Fruit fly (Drosophila melanogaster) whole organism, embryonic: ENCODE measurements around the gene CG46463.

Source experiments
- ATbp ChIP-seq: fragments of 200-800 bp; sonication (Bioruptor generic); optimal IDR thresholded peaks from 2 replicates; lab custom pipeline; 2017; ENCODE audit warnings: missing biosample characterization, mild to moderate bottlenecking, missing genetic modification characterization, missing genetic modification reagents
- Ada2b ChIP-seq: fragments of 200-800 bp; sonication (Bioruptor generic); IDR thresholded peaks from 2 replicates; pipeline ENCODE4 v1.3.6; 2022; ENCODE audit warnings: missing biosample characterization, missing genetic modification characterization
- Adf1 ChIP-seq: fragments of 200-800 bp; sonication (Bioruptor generic); IDR thresholded peaks from 2 replicates; pipeline ENCODE4 v1.3.6; 2022; ENCODE audit warnings: missing biosample characterization, missing genetic modification characterization
- Asciz ChIP-seq: fragments of 200-800 bp; sonication (Bioruptor generic); optimal IDR thresholded peaks from 2 replicates; lab custom pipeline; 2017; ENCODE audit warnings: missing biosample characterization, mild to moderate bottlenecking, missing genetic modification characterization, missing genetic modification reagents
- CG10274 ChIP-seq: fragments of 200-800 bp; sonication (Bioruptor generic); optimal IDR thresholded peaks from 3 replicates; lab custom pipeline; 2017; ENCODE audit warnings: missing biosample characterization, mild to moderate bottlenecking, missing genetic modification characterization
- CG13775 ChIP-seq: fragments of 200-800 bp; sonication (Bioruptor generic); optimal IDR thresholded peaks from 3 replicates; lab custom pipeline; 2017; ENCODE audit warnings: missing biosample characterization, mild to moderate bottlenecking, missing genetic modification characterization
- CG14667 ChIP-seq: fragments of 200-800 bp; sonication (Bioruptor generic); IDR thresholded peaks from 2 replicates; pipeline ENCODE4 v1.3.6; 2022; ENCODE audit warnings: missing biosample characterization, missing genetic modification characterization
- CG15073 ChIP-seq: fragments of 200-800 bp; sonication (Bioruptor generic); optimal IDR thresholded peaks from 2 replicates; lab custom pipeline; 2016; ENCODE audit warnings: missing biosample characterization, missing genetic modification characterization
- CG1603 ChIP-seq: fragments of 200-800 bp; sonication (Bioruptor generic); optimal IDR thresholded peaks from 2 replicates; lab custom pipeline; 2019; ENCODE audit warnings: missing biosample characterization, mild to moderate bottlenecking, missing genetic modification characterization, moderate library complexity
- CG17385 ChIP-seq: fragments of 200-800 bp; sonication (Bioruptor generic); optimal IDR thresholded peaks from 3 replicates; lab custom pipeline; 2018; ENCODE audit warnings: missing biosample characterization, mild to moderate bottlenecking, missing genetic modification characterization
- CG18619 ChIP-seq: fragments of 200-800 bp; sonication (Bioruptor generic); optimal IDR thresholded peaks from 3 replicates; lab custom pipeline; 2017; ENCODE audit warnings: missing biosample characterization, mild to moderate bottlenecking, missing genetic modification characterization
- CG2712 ChIP-seq: fragments of 200-800 bp; optimal IDR thresholded peaks from 3 replicates; lab custom pipeline; 2019; ENCODE audit warnings: missing biosample characterization, mild to moderate bottlenecking, missing genetic modification characterization, moderate library complexity
- CG3163 ChIP-seq: fragments of 200-800 bp; sonication (Bioruptor generic); optimal IDR thresholded peaks from 3 replicates; lab custom pipeline; 2016; ENCODE audit warnings: missing biosample characterization, missing genetic modification characterization
- CG32772 ChIP-seq: fragments of 200-800 bp; sonication (Bioruptor generic); IDR thresholded peaks from 2 replicates; pipeline ENCODE4 v1.3.6; 2022; ENCODE audit warnings: missing biosample characterization, missing genetic modification characterization
- CG4820 ChIP-seq: fragments of 200-800 bp; sonication (Bioruptor generic); optimal IDR thresholded peaks from 3 replicates; lab custom pipeline; 2016; ENCODE audit warnings: missing biosample characterization, missing genetic modification characterization
- CG6175 ChIP-seq: fragments of 200-800 bp; sonication (Bioruptor generic); IDR thresholded peaks from 3 replicates; pipeline ENCODE4 v1.3.6; 2022; ENCODE audit warnings: missing biosample characterization, missing genetic modification characterization
- CG6854 ChIP-seq: fragments of 200-800 bp; sonication (Bioruptor generic); optimal IDR thresholded peaks from 3 replicates; lab custom pipeline; 2017; ENCODE audit warnings: missing biosample characterization, mild to moderate bottlenecking, missing genetic modification characterization
- CG7928 ChIP-seq: fragments of 200-800 bp; sonication (Bioruptor generic); optimal IDR thresholded peaks from 2 replicates; lab custom pipeline; 2017; ENCODE audit warnings: missing biosample characterization, mild to moderate bottlenecking, missing genetic modification characterization
- CG8089 ChIP-seq: fragments of 200-800 bp; sonication (Bioruptor generic); optimal IDR thresholded peaks from 3 replicates; lab custom pipeline; 2016; ENCODE audit warnings: missing biosample characterization, missing genetic modification characterization
- CG8944 ChIP-seq: fragments of 200-800 bp; sonication (Bioruptor generic); optimal IDR thresholded peaks from 3 replicates; lab custom pipeline; 2016; ENCODE audit warnings: missing biosample characterization, missing genetic modification characterization
- CG9437 ChIP-seq: fragments of 200-800 bp; sonication (Bioruptor generic); optimal IDR thresholded peaks from 2 replicates; lab custom pipeline; 2018; ENCODE audit warnings: missing biosample characterization, mild to moderate bottlenecking, missing genetic modification characterization
- D19A ChIP-seq: fragments of 200-800 bp; optimal IDR thresholded peaks from 3 replicates; lab custom pipeline; 2019; ENCODE audit warnings: missing biosample characterization, mild to moderate bottlenecking, missing genetic modification characterization, moderate library complexity
- Doc3 ChIP-seq: fragments of 200-800 bp; sonication (Bioruptor generic); IDR thresholded peaks from 3 replicates; pipeline ENCODE4 v1.3.6; 2022; ENCODE audit warnings: missing biosample characterization, missing genetic modification characterization; ENCODE audit not compliant: partially characterized antibody
- Fer2 ChIP-seq: fragments of 200-800 bp; sonication (Bioruptor generic); optimal IDR thresholded peaks from 2 replicates; lab custom pipeline; 2018; ENCODE audit warnings: missing biosample characterization, mild to moderate bottlenecking, missing genetic modification characterization, moderate library complexity
- Gsc ChIP-seq: fragments of 200-800 bp; sonication (Bioruptor generic); IDR thresholded peaks from 2 replicates; pipeline ENCODE4 v1.3.6; 2022; ENCODE audit warnings: missing biosample characterization, missing genetic modification characterization
- Med ChIP-seq: fragments of 200-800 bp; sonication (Bioruptor generic); peaks from one replicate; lab custom pipeline; 2016; ENCODE audit warnings: missing biosample characterization, missing genetic modification characterization, mild to moderate bottlenecking, inconsistent platforms, moderate library complexity
- Opbp ChIP-seq: fragments of 200-800 bp; sonication (Bioruptor generic); IDR thresholded peaks from 3 replicates; pipeline ENCODE4 v1.3.6; 2022; ENCODE audit warnings: missing biosample characterization, missing genetic modification characterization; ENCODE audit not compliant: partially characterized antibody
- Ravus ChIP-seq: fragments of 200-800 bp; sonication (Bioruptor generic); IDR thresholded peaks from 2 replicates; pipeline ENCODE4 v1.3.6; 2022; ENCODE audit warnings: missing biosample characterization, missing genetic modification characterization
- Sox100B ChIP-seq: fragments of 200-800 bp; sonication (Bioruptor generic); optimal IDR thresholded peaks from 3 replicates; lab custom pipeline; 2018; ENCODE audit warnings: missing biosample characterization, mild to moderate bottlenecking, missing genetic modification characterization
- Spps ChIP-seq: fragments of 200-800 bp; sonication (Bioruptor generic); optimal IDR thresholded peaks from 2 replicates; lab custom pipeline; 2018; ENCODE audit warnings: missing biosample characterization, mild to moderate bottlenecking, missing genetic modification characterization
- cato ChIP-seq: fragments of 200-800 bp; sonication (Bioruptor generic); optimal IDR thresholded peaks from 2 replicates; lab custom pipeline; 2016; ENCODE audit warnings: missing biosample characterization, missing genetic modification characterization, borderline replicate concordance
- chn ChIP-seq: fragments of 200-800 bp; sonication (Bioruptor generic); optimal IDR thresholded peaks from 2 replicates; lab custom pipeline; 2016; ENCODE audit warnings: missing biosample characterization, missing genetic modification characterization
- dan ChIP-seq: fragments of 200-800 bp; sonication (Bioruptor generic); IDR thresholded peaks from 2 replicates; pipeline ENCODE4 v1.3.6; 2022; ENCODE audit warnings: missing biosample characterization, missing genetic modification characterization
- ewg ChIP-seq: fragments of 200-800 bp; sonication (Bioruptor generic); optimal IDR thresholded peaks from 3 replicates; lab custom pipeline; 2017; ENCODE audit warnings: mild to moderate bottlenecking, missing biosample characterization, missing genetic modification reagents, missing genetic modification characterization
- gcm2 ChIP-seq: fragments of 200-800 bp; sonication (Bioruptor generic); optimal IDR thresholded peaks from 2 replicates; lab custom pipeline; 2016; ENCODE audit warnings: missing biosample characterization, missing genetic modification characterization
- hkb ChIP-seq, 2 experiments: fragments of 200-800 bp in 1 of 2; fragments of >200 bp in 1 of 2; sonication (Bioruptor generic) in 1 of 2; IDR thresholded peaks in 1 of 2; optimal IDR thresholded peaks in 1 of 2; 2 replicates each; pipeline versions ENCODE4 v1.3.6 to Lab custom; 2017 to 2022; ENCODE audit warnings: missing biosample characterization in 1 of 2, missing genetic modification characterization in 1 of 2
- hth ChIP-seq: fragments of >200 bp; optimal IDR thresholded peaks from 2 replicates; lab custom pipeline; 2017; ENCODE audit warnings: inconsistent platforms
- jigr1 ChIP-seq: fragments of 200-800 bp; sonication (Bioruptor generic); IDR thresholded peaks from 3 replicates; pipeline ENCODE4 v1.3.6; 2022; ENCODE audit warnings: missing biosample characterization, missing genetic modification characterization
- peb ChIP-seq: fragments of 200-800 bp; sonication (Bioruptor generic); IDR thresholded peaks from 2 replicates; pipeline ENCODE4 v1.3.6; 2022; ENCODE audit warnings: missing biosample characterization, missing genetic modification characterization
- phol ChIP-seq: fragments of 200-800 bp; sonication (Bioruptor generic); optimal IDR thresholded peaks from 3 replicates; lab custom pipeline; 2018; ENCODE audit warnings: missing biosample characterization, mild to moderate bottlenecking, missing genetic modification characterization, moderate library complexity
- repo ChIP-seq: fragments of 200-800 bp; sonication (Bioruptor generic); optimal IDR thresholded peaks from 2 replicates; lab custom pipeline; 2016; ENCODE audit warnings: missing biosample characterization, missing genetic modification characterization
- sens ChIP-seq: fragments of 200-800 bp; sonication (Bioruptor generic); peaks from one replicate; lab custom pipeline; 2016; ENCODE audit warnings: missing biosample characterization, missing genetic modification characterization
- sens-2 ChIP-seq: fragments of 200-800 bp; sonication (Bioruptor generic); IDR thresholded peaks from 2 replicates; pipeline ENCODE4 v1.3.6; 2022; ENCODE audit warnings: missing biosample characterization, missing genetic modification characterization
- seq ChIP-seq: fragments of 200-800 bp; sonication (Bioruptor generic); IDR thresholded peaks from 2 replicates; pipeline ENCODE4 v1.3.6; 2022; ENCODE audit warnings: missing biosample characterization, missing genetic modification characterization
- tio ChIP-seq: fragments of 200-800 bp; sonication (Bioruptor generic); optimal IDR thresholded peaks from 2 replicates; lab custom pipeline; 2017; ENCODE audit warnings: missing biosample characterization, missing genetic modification characterization, inconsistent platforms
- tup ChIP-seq: fragments of 200-800 bp; sonication (Bioruptor generic); optimal IDR thresholded peaks from 2 replicates; lab custom pipeline; 2016; ENCODE audit warnings: missing biosample characterization, mild to moderate bottlenecking, missing genetic modification characterization, moderate library complexity
- unpg ChIP-seq: fragments of 200-800 bp; sonication (Bioruptor generic); optimal IDR thresholded peaks from 3 replicates; lab custom pipeline; 2018; ENCODE audit warnings: missing biosample characterization, mild to moderate bottlenecking, missing genetic modification characterization, moderate library complexity
- wdn ChIP-seq: fragments of 200-800 bp; sonication (Bioruptor generic); IDR thresholded peaks from 2 replicates; pipeline ENCODE4 v1.3.6; 2022; ENCODE audit warnings: missing biosample characterization, missing genetic modification characterization
- yki ChIP-seq: fragments of >200 bp; optimal IDR thresholded peaks from 3 replicates; lab custom pipeline; 2018
- z ChIP-seq: fragments of 200-800 bp; sonication (Bioruptor generic); IDR thresholded peaks from 3 replicates; pipeline ENCODE4 v1.3.6; 2022; ENCODE audit warnings: missing biosample characterization, missing genetic modification characterization

CG46463 gene

DNA sequence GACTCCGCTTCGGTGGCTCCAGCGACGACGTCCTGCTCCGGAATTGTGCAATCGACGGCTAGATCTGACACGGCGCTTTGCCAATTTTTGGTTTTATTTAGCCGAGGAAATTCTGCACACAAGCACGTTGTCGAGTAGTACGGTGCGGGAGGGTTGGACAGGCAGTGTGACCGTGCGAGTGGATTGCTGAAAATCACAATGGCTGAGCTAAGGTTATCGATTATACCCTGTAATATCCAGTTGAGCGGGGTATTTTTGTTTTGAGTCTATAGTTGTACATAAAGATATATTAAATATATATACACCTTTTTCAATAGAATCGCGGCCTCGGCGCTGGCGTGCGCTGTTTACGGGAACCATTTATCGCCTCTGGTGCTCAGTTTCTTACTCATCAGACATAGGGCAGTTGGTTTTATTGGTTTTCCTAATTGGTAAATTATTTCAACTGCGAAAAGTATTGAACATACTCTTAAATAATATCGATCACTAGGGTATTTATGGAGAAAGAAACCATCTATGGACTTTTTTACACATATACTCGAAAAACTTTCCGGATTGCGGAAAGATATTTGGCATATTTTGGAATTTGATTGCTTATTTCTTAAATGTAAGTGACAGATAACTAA lies 600 bp upstream of the CG46463 start, which contains the start of gene eIF5B (continued):
- TF ChIP-seq ewg (GFP tag; lab: Kevin White, UChicago) (peak; percentile 70), Spps (peak; percentile 21), gcm2 (peak; percentile 47), CG9437 (GFP tag; lab: Kevin White, UChicago) (peak; percentile 68), Gsc (peak; percentile 46), sens (GFP tag; lab: Kevin White, UChicago) (peak; percentile 90), tio (peak; percentile 87), yki (lab: Kevin White, UChicago) (no peak), CG10274 (peak; percentile 57), CG17385 (GFP tag; lab: Kevin White, UChicago) (peak; percentile 73), dan (GFP tag; lab: Robert Waterston, UW) (peak; percentile 58; the same call in 1 of the 2 replicates), CG14667 (GFP tag; lab: Robert Waterston, UW) (peak; percentile 73), chn (GFP tag; lab: Kevin White, UChicago) (peak; percentile 81), hth (no peak), unpg (GFP tag; lab: Kevin White, UChicago) (peak; percentile 73), CG2712 (peak; percentile 83), Asciz (GFP tag; lab: Kevin White, UChicago) (peak; percentile 60), seq (GFP tag; lab: Robert Waterston, UW) (peak; percentile 85), z (GFP tag; lab: Robert Waterston, UW) (no peak), CG18619 (GFP tag; lab: Kevin White, UChicago) (peak; percentile 79), CG7928 (GFP tag; lab: Kevin White, UChicago) (peak; percentile 19), CG8089 (GFP tag; lab: Kevin White, UChicago) (no peak), tup (no peak), phol (peak; percentile 81), CG6175 (peak; percentile 74; the same call in 2 of the 3 replicates), ATbp (GFP tag; lab: Kevin White, UChicago) (peak; percentile 66), peb (peak; percentile 55; the same call in 1 of the 2 replicates), jigr1 (GFP tag; lab: Robert Waterston, UW) (peak; percentile 63; the same call in 2 of the 3 replicates), Med (GFP tag; lab: Kevin White, UChicago) (peak; percentile 89), Adf1 (peak; percentile 57), sens-2 (GFP tag; lab: Robert Waterston, UW) (peak; percentile 79), wdn (GFP tag; lab: Robert Waterston, UW) (peak; percentile 79), CG15073 (GFP tag; lab: Kevin White, UChicago) (no peak), Fer2 (tag; lab: Kevin White, UChicago) (peak; percentile 37), hkb (optimal IDR thresholded peaks at IDR 0.05; lab: Kevin White, UChicago) (no peak), hkb (GFP tag; IDR thresholded peaks at IDR 0.05; lab: Robert Waterston, UW) (peak; percentile 83), CG6854 (GFP tag; lab: Kevin White, UChicago) (no peak), D19A (tag; lab: Kevin White, UChicago) (peak; percentile 66), cato (GFP tag; lab: Kevin White, UChicago) (peak; percentile 57), Doc3 (no peak), CG1603 (tag; lab: Kevin White, UChicago) (peak; percentile 55), CG8944 (GFP tag; lab: Kevin White, UChicago) (peak; percentile 33), CG3163 (GFP tag; lab: Kevin White, UChicago) (no peak), Sox100B (GFP tag; lab: Kevin White, UChicago) (peak; percentile 50), CG32772 (peak; percentile 89), repo (GFP tag; lab: Kevin White, UChicago) (no peak), CG4820 (GFP tag; lab: Kevin White, UChicago) (peak; percentile 66), Ada2b (GFP tag; lab: Robert Waterston, UW) (peak; percentile 80), CG13775 (GFP tag; lab: Kevin White, UChicago) (peak; percentile 87), Opbp (GFP tag; lab: Robert Waterston, UW) (no peak), Ravus (peak; percentile 53)
